Worm (Caenorhabditis elegans): ENCODE results near the gene ndx-9.

- TF ChIP-seq ttx-3 (tag; optimal IDR thresholded peaks at IDR 0.05) (no peak), pha-4 (tag; optimal IDR thresholded peaks at IDR 0.05) (no peak), nhr-11 (tag; optimal IDR thresholded peaks at IDR 0.05) (no peak)
Measured at ce11 chrIV:11019962-11020550, 8.2 kb upstream of the ndx-9 start, which contains the start of gene F13H10.8.

All from whole organism, late embryonic.